Fruit fly (Drosophila melanogaster): ENCODE measurements around the gene Teh3.

Teh3 gene

DNA sequence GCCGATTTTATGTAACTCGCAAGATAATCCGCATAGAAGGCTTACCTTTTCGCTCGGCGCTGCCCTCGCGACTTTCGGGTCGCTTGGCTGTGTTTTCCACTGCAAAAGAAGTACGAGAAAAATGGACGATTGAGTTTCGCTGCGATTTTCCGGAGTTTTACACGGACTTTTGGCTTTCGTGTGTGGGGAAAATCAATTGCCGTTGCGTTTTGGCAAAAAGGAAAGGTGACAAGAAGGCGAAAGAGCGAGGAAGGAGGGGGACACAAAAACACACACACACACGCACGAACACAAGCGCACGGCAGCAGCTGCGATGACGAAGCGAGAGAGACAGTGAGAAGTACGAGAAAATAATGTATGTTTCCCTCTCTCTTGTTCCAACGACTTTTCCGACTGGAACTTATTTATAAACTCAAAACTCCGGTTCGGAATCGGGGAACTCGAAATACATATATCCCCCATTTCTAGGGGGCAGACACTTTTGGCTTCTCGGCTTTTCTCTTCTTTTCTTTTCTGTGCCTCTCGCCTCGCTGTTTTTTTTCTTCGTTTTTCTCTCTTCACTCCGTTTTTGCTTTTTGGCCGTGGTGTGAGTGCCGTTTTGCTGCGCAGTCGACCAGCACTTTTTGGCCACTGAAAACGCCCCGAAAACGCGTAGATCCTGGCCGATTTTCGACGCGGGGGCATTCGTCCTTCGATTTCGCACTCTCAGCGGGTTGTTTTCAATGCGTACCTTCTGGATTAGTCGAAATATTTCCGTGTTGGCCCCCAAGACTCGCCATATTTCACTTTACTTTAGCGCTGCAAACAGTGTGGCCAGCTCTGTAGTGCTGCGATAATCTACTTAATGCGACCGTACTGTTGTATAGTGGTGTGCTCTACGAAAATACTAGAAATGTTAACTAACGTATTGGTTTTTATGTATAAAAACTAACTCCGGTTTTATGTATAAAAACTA is 50.5 kb downstream of the Teh3 start, which contains the start of gene ens (continued):
- TF ChIP-seq h (optimal IDR thresholded peaks at IDR 0.05), result no peak
- TF ChIP-seq CG11504 (tag; optimal IDR thresholded peaks at IDR 0.05), result no peak
- TF ChIP-seq CG17328 (GFP tag; IDR thresholded peaks at IDR 0.05), result no peak
- TF ChIP-seq pan (optimal IDR thresholded peaks at IDR 0.05), result no peak
- TF ChIP-seq pan (GFP tag; optimal IDR thresholded peaks at IDR 0.05 in 1 of 2, IDR thresholded peaks at IDR 0.05 in 1 of 2), result no peak
- TF ChIP-seq Hr3 (GFP tag; optimal IDR thresholded peaks at IDR 0.05), result no peak
- no peak for TF ChIP-seq CG5245 (GFP tag; optimal IDR thresholded peaks at IDR 0.05)
- no peak for TF ChIP-seq CG12942 (GFP tag; optimal IDR thresholded peaks at IDR 0.05)
- TF ChIP-seq tll (GFP tag; optimal IDR thresholded peaks at IDR 0.05), result no peak
- no peak for TF ChIP-seq tap (tag; optimal IDR thresholded peaks at IDR 0.05)
- no peak for TF ChIP-seq Ets65A (GFP tag)
- no peak for TF ChIP-seq CG7839 (tag; optimal IDR thresholded peaks at IDR 0.05)
- no peak for TF ChIP-seq CG6765 (GFP tag; optimal IDR thresholded peaks at IDR 0.05)
- no peak for TF ChIP-seq mld (GFP tag; IDR thresholded peaks at IDR 0.05; ENCODE audit: partially characterized antibody)
- TF ChIP-seq CG9817 (tag; optimal IDR thresholded peaks at IDR 0.05), result no peak
- TF ChIP-seq peb (GFP tag; IDR thresholded peaks at IDR 0.05), result no peak
- TF ChIP-seq fd96Cb (tag; optimal IDR thresholded peaks at IDR 0.05), result no peak
- no peak for TF ChIP-seq Sry-β (GFP tag; optimal IDR thresholded peaks at IDR 0.05)
- no peak for TF ChIP-seq her (GFP tag; optimal IDR thresholded peaks at IDR 0.05)
- TF ChIP-seq nerfin-1 (tag; optimal IDR thresholded peaks at IDR 0.05), result no peak
- peak; percentile 26 for TF ChIP-seq CG14710 (tag; optimal IDR thresholded peaks at IDR 0.05)
- TF ChIP-seq gsb (GFP tag; IDR thresholded peaks at IDR 0.05), result no peak
- no peak for TF ChIP-seq ash1 (GFP tag; optimal IDR thresholded peaks at IDR 0.05)
- no peak for TF ChIP-seq Dad (GFP tag; optimal IDR thresholded peaks at IDR 0.05)
- TF ChIP-seq knrl (GFP tag; IDR thresholded peaks at IDR 0.05; ENCODE audit: partially characterized antibody), result 0 out of 3 replicates have a peak, but pooled peaks have one; percentile 25
- TF ChIP-seq CG3163 (GFP tag; optimal IDR thresholded peaks at IDR 0.05), result peak; percentile 46
- no peak for TF ChIP-seq esg (GFP tag; conservative IDR thresholded peaks at IDR 0.05)
- no peak for TF ChIP-seq Hr78 (GFP tag; optimal IDR thresholded peaks at IDR 0.05)
- TF ChIP-seq Atf3 (GFP tag; optimal IDR thresholded peaks at IDR 0.05), result no peak
- TF ChIP-seq CG7372 (GFP tag; IDR thresholded peaks at IDR 0.05), result no peak
- TF ChIP-seq Bdp1 (GFP tag; optimal IDR thresholded peaks at IDR 0.05), result no peak
- TF ChIP-seq TFAM (GFP tag; optimal IDR thresholded peaks at IDR 0.05), result no peak
- TF ChIP-seq crp (GFP tag; optimal IDR thresholded peaks at IDR 0.05), result peak in 1 of 2 experiments; percentile 14
- no peak for TF ChIP-seq MTF-1 (GFP tag; optimal IDR thresholded peaks at IDR 0.05; ENCODE audit: borderline replicate concordance)
- TF ChIP-seq vvl (GFP tag; IDR thresholded peaks at IDR 0.05), result no peak
- TF ChIP-seq CG10654 (GFP tag; optimal IDR thresholded peaks at IDR 0.05), result no peak
- TF ChIP-seq CG17359 (tag; optimal IDR thresholded peaks at IDR 0.05), result no peak
- TF ChIP-seq jigr1 (GFP tag; IDR thresholded peaks at IDR 0.05), result no peak
- TF ChIP-seq fu2 (GFP tag; optimal IDR thresholded peaks at IDR 0.05), result no peak
- TF ChIP-seq Stat92E (GFP tag; optimal IDR thresholded peaks at IDR 0.05), result peak in 1 of 3 experiments; percentile 76
- no peak for TF ChIP-seq br (optimal IDR thresholded peaks at IDR 0.05)
- no peak for TF ChIP-seq CG14014 (GFP tag; IDR thresholded peaks at IDR 0.05)
- no peak for TF ChIP-seq wdn (GFP tag; IDR thresholded peaks at IDR 0.05)
- peak; percentile 48 for TF ChIP-seq Dp (GFP tag; optimal IDR thresholded peaks at IDR 0.05)
- TF ChIP-seq CG17612 (GFP tag; IDR thresholded peaks at IDR 0.05), result no peak
- TF ChIP-seq CG9797 (GFP tag; optimal IDR thresholded peaks at IDR 0.05), result peak; percentile 91
- no peak for TF ChIP-seq pita (GFP tag; optimal IDR thresholded peaks at IDR 0.05)
- TF ChIP-seq gfzf (GFP tag; optimal IDR thresholded peaks at IDR 0.05), result peak; percentile 91
- no peak for TF ChIP-seq ab (GFP tag; optimal IDR thresholded peaks at IDR 0.05)

Data from whole organism, embryonic.